Fruit fly (Drosophila melanogaster) Kc167 (cell line): ENCODE results near the gene Gr22d.

Source experiments
- Myc ChIP-seq: fragments of >200 bp; optimal IDR thresholded peaks from 2 replicates; lab custom pipeline; 2017; ENCODE audit warnings: missing external identifiers
- Sin3A ChIP-seq: fragments of >200 bp; optimal IDR thresholded peaks from 2 replicates; lab custom pipeline; 2018; ENCODE audit warnings: missing external identifiers
- h ChIP-seq: fragments of >200 bp; optimal IDR thresholded peaks from 3 replicates; lab custom pipeline; 2018; ENCODE audit warnings: missing external identifiers
- insv ChIP-seq: fragments of >200 bp; optimal IDR thresholded peaks from 3 replicates; lab custom pipeline; 2018; ENCODE audit warnings: missing external identifiers
- psq ChIP-seq: fragments of >200 bp; optimal IDR thresholded peaks from 2 replicates; lab custom pipeline; 2017; ENCODE audit warnings: missing external identifiers
- ttk ChIP-seq: sonication (Bioruptor generic); optimal IDR thresholded peaks from 2 replicates; lab custom pipeline; 2017; ENCODE audit warnings: missing external identifiers

Gene Gr22d

dm6 chr2L:1790261-1790660 lies at the start of gene Gr22d:
Gene Gr22d, minus strand, starts transcription at chr2L:1790361.
- no peak for TF ChIP-seq h (lab: Kevin White, UChicago)
- no peak for TF ChIP-seq Sin3A (lab: Kevin White, UChicago)
- TF ChIP-seq ttk (lab: Kevin White, UChicago), result no peak
- no peak for TF ChIP-seq Myc (lab: Kevin White, UChicago)
- no peak for TF ChIP-seq insv (lab: Kevin White, UChicago)
- TF ChIP-seq psq (lab: Kevin White, UChicago), result no peak

- TF ChIP-seq Sin3A (lab: Kevin White, UChicago), result no peak
- TF ChIP-seq psq (lab: Kevin White, UChicago), result no peak
- no peak for TF ChIP-seq insv (lab: Kevin White, UChicago)
- no peak for TF ChIP-seq h (lab: Kevin White, UChicago)
- TF ChIP-seq ttk (lab: Kevin White, UChicago), result no peak
- no peak for TF ChIP-seq Myc (lab: Kevin White, UChicago)
Measured at dm6 chr2L:1839019-1839418, 48.9 kb upstream of the Gr22d start.

dm6 chr2L:1837717-1838368 lies 47.7 kb upstream of the Gr22d start:
- TF ChIP-seq h (lab: Kevin White, UChicago), result no peak
- no peak for TF ChIP-seq Myc (lab: Kevin White, UChicago)
- no peak for TF ChIP-seq Sin3A (lab: Kevin White, UChicago)
- no peak for TF ChIP-seq ttk (lab: Kevin White, UChicago)

- TF ChIP-seq Myc (lab: Kevin White, UChicago), result no peak
- TF ChIP-seq Sin3A (lab: Kevin White, UChicago), result no peak
- no peak for TF ChIP-seq insv (lab: Kevin White, UChicago)
- no peak for TF ChIP-seq psq (lab: Kevin White, UChicago)
- TF ChIP-seq ttk (lab: Kevin White, UChicago), result no peak
- no peak for TF ChIP-seq h (lab: Kevin White, UChicago)
Measured at dm6 chr2L:1836238-1836637, 46.1 kb upstream of the Gr22d start, which contains the start of gene wry. Gene wry, plus strand, starts transcription at chr2L:1836538.

dm6 chr2L:1832465-1832864 lies 42.3 kb upstream of the Gr22d start, which contains the start of gene c-cup:
Gene c-cup, minus strand, starts transcription at chr2L:1832565.
- TF ChIP-seq Myc (lab: Kevin White, UChicago) (no peak), insv (lab: Kevin White, UChicago) (no peak), psq (lab: Kevin White, UChicago) (no peak), ttk (lab: Kevin White, UChicago) (no peak)

dm6 chr2L:1828282-1828681 lies 38.1 kb upstream of the Gr22d start:
- no peak for TF ChIP-seq psq (lab: Kevin White, UChicago)
- no peak for TF ChIP-seq insv (lab: Kevin White, UChicago)
- no peak for TF ChIP-seq ttk (lab: Kevin White, UChicago)
- TF ChIP-seq h (lab: Kevin White, UChicago), result no peak
- no peak for TF ChIP-seq Sin3A (lab: Kevin White, UChicago)
- TF ChIP-seq Myc (lab: Kevin White, UChicago), result no peak

- TF ChIP-seq Myc (lab: Kevin White, UChicago), result no peak
- no peak for TF ChIP-seq Sin3A (lab: Kevin White, UChicago)
- TF ChIP-seq psq (lab: Kevin White, UChicago), result no peak
- no peak for TF ChIP-seq ttk (lab: Kevin White, UChicago)
Measured at dm6 chr2L:1826400-1826799, 36.2 kb upstream of the Gr22d start, which contains the start of gene CG31664. Gene CG31664, minus strand, starts transcription at chr2L:1826500.

dm6 chr2L:1823231-1823630 lies 33.1 kb upstream of the Gr22d start, which contains the start of gene CG31933:
Gene CG31933, minus strand, starts transcription at chr2L:1823331.
- TF ChIP-seq Sin3A (lab: Kevin White, UChicago), result no peak
- TF ChIP-seq psq (lab: Kevin White, UChicago), result no peak
- TF ChIP-seq Myc (lab: Kevin White, UChicago), result no peak
- no peak for TF ChIP-seq h (lab: Kevin White, UChicago)
- TF ChIP-seq ttk (lab: Kevin White, UChicago), result no peak
- TF ChIP-seq insv (lab: Kevin White, UChicago), result no peak

dm6 chr2L:1794817-1795216 lies 4.7 kb upstream of the Gr22d start, which contains the start of gene Gr22a:
Gene Gr22a, minus strand, starts transcription at chr2L:1794917.
- TF ChIP-seq Myc (lab: Kevin White, UChicago), result no peak
- no peak for TF ChIP-seq h (lab: Kevin White, UChicago)
- no peak for TF ChIP-seq Sin3A (lab: Kevin White, UChicago)
- TF ChIP-seq insv (lab: Kevin White, UChicago), result no peak
- no peak for TF ChIP-seq psq (lab: Kevin White, UChicago)

- TF ChIP-seq ttk (lab: Kevin White, UChicago) (no peak), Myc (lab: Kevin White, UChicago) (no peak)
Measured at dm6 chr2L:1793168-1793567, 3.0 kb upstream of the Gr22d start, which contains the start of gene Gr22b. Gene Gr22b, minus strand, starts transcription at chr2L:1793268.

- no peak for TF ChIP-seq psq (lab: Kevin White, UChicago)
- no peak for TF ChIP-seq ttk (lab: Kevin White, UChicago)
- TF ChIP-seq h (lab: Kevin White, UChicago), result no peak
- no peak for TF ChIP-seq insv (lab: Kevin White, UChicago)
- no peak for TF ChIP-seq Sin3A (lab: Kevin White, UChicago)
- no peak for TF ChIP-seq Myc (lab: Kevin White, UChicago)
Measured at dm6 chr2L:1791723-1792122, 1.6 kb upstream of the Gr22d start, which contains the start of gene Gr22c. Gene Gr22c, minus strand, starts transcription at chr2L:1791823.

dm6 chr2L:1787929-1788328 lies 2.2 kb downstream of the Gr22d start:
- TF ChIP-seq Myc (lab: Kevin White, UChicago) (no peak), Sin3A (lab: Kevin White, UChicago) (no peak), h (lab: Kevin White, UChicago) (no peak), insv (lab: Kevin White, UChicago) (no peak), ttk (lab: Kevin White, UChicago) (no peak), psq (lab: Kevin White, UChicago) (no peak)
